Fruit fly (Drosophila melanogaster): ENCODE data around the gene Or65b.

DNA sequence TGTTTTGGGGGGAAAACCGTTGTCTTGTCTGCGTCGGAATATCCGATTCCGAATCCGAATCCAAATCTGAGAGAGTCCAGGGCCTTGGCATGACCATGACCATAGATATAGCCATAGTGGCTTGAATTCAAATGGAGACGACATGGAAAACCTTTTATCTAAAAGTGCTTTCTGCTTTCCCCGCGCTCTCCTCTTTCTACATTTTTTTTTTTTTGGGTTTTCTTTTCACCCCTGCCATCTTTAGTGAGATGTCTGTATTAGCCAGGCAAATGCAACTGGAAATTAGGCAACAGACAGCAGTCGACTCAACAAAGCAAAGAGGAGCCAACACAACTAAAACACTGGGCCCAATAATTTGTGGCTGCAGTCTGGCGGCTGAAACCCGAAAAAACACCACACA lies 16.8 kb downstream of the Or65b start:
- TF ChIP-seq Dfd (GFP tag; optimal IDR thresholded peaks at IDR 0.05): no peak
- no peak for TF ChIP-seq GATAd (GFP tag; optimal IDR thresholded peaks at IDR 0.05)
- TF ChIP-seq Rel (GFP tag; optimal IDR thresholded peaks at IDR 0.05): no peak
- no peak for TF ChIP-seq Rel (tag; optimal IDR thresholded peaks at IDR 0.05)
- no peak for TF ChIP-seq pan (optimal IDR thresholded peaks at IDR 0.05)
- no peak for TF ChIP-seq Hr78 (GFP tag; optimal IDR thresholded peaks at IDR 0.05)
- TF ChIP-seq psq (GFP tag; optimal IDR thresholded peaks at IDR 0.05): no peak
- no peak for TF ChIP-seq woc (GFP tag; optimal IDR thresholded peaks at IDR 0.05)
- no peak for TF ChIP-seq foxo (GFP tag; optimal IDR thresholded peaks at IDR 0.05)
- no peak for TF ChIP-seq lola (GFP tag; optimal IDR thresholded peaks at IDR 0.05)

All from whole organism, wandering third instar larva.